Fruit fly (Drosophila melanogaster): ENCODE data around the gene CG11977.

Gene CG11977

dm6 chr3R:8979850-8980775 lies 17.4 kb upstream of the CG11977 start (continued):
- TF ChIP-seq tin (GFP tag; optimal IDR thresholded peaks at IDR 0.05) = no peak
- TF ChIP-seq sens (GFP tag) = peak; percentile 53
- peak; percentile 16 for TF ChIP-seq Hmr (GFP tag; optimal IDR thresholded peaks at IDR 0.05)
- TF ChIP-seq insv (GFP tag; optimal IDR thresholded peaks at IDR 0.05) = peak in 1 of 2 experiments; percentile 3
- TF ChIP-seq disco-r (GFP tag; optimal IDR thresholded peaks at IDR 0.05) = no peak
- no peak for TF ChIP-seq sqz (GFP tag; optimal IDR thresholded peaks at IDR 0.05)
- TF ChIP-seq CG12391 (tag; optimal IDR thresholded peaks at IDR 0.05) = peak; percentile 3
- TF ChIP-seq nom (GFP tag; optimal IDR thresholded peaks at IDR 0.05) = peak; percentile 86
- TF ChIP-seq Med (GFP tag) = peak; percentile 57
- TF ChIP-seq CG6765 (GFP tag; optimal IDR thresholded peaks at IDR 0.05) = peak; percentile 2
- TF ChIP-seq Vsx1 (GFP tag; optimal IDR thresholded peaks at IDR 0.05) = peak; percentile 53
- peak in 1 of 2 experiments; percentile 30 for TF ChIP-seq chif (GFP tag; optimal IDR thresholded peaks at IDR 0.05)
- no peak for TF ChIP-seq Aef1 (GFP tag; IDR thresholded peaks at IDR 0.05)
- TF ChIP-seq Deaf1 (tag; optimal IDR thresholded peaks at IDR 0.05) = no peak
- TF ChIP-seq CG17568 (GFP tag; optimal IDR thresholded peaks at IDR 0.05) = peak; percentile 2
- TF ChIP-seq ems (GFP tag; optimal IDR thresholded peaks at IDR 0.05) = peak; percentile 2
- 0 out of 2 replicates have a peak, but pooled peaks have one; percentile 15 for TF ChIP-seq CG3847 (GFP tag; IDR thresholded peaks at IDR 0.05)
- TF ChIP-seq Dp (GFP tag; optimal IDR thresholded peaks at IDR 0.05) = peak; percentile 97
- TF ChIP-seq BtbVII (GFP tag; optimal IDR thresholded peaks at IDR 0.05) = peak; percentile 0
- peak; percentile 8 for TF ChIP-seq pum (GFP tag; optimal IDR thresholded peaks at IDR 0.05)
- TF ChIP-seq Mrtf (GFP tag; IDR thresholded peaks at IDR 0.05) = no peak
- peak; percentile 27 for TF ChIP-seq trem (tag; optimal IDR thresholded peaks at IDR 0.05)
- TF ChIP-seq CG17912 (GFP tag; optimal IDR thresholded peaks at IDR 0.05) = peak; percentile 27
- peak; percentile 1 for TF ChIP-seq Dad (GFP tag; optimal IDR thresholded peaks at IDR 0.05)
- peak; percentile 2 for TF ChIP-seq CG2120 (GFP tag; optimal IDR thresholded peaks at IDR 0.05)
- peak; percentile 28 for TF ChIP-seq CG15269 (tag; optimal IDR thresholded peaks at IDR 0.05)
- peak; percentile 14 for TF ChIP-seq Atf-2 (GFP tag; optimal IDR thresholded peaks at IDR 0.05)
- no peak for TF ChIP-seq bcd (GFP tag; optimal IDR thresholded peaks at IDR 0.05)
- TF ChIP-seq wdn (GFP tag; IDR thresholded peaks at IDR 0.05) = no peak
- TF ChIP-seq CG17186 (GFP tag; optimal IDR thresholded peaks at IDR 0.05) = peak; percentile 33
- peak; percentile 56; the same call in 2 of the 3 replicates for TF ChIP-seq CG7963 (GFP tag; IDR thresholded peaks at IDR 0.05; ENCODE audit: partially characterized antibody)
- TF ChIP-seq dpn (GFP tag; optimal IDR thresholded peaks at IDR 0.05) = peak in 1 of 2 experiments; percentile 28
- TF ChIP-seq CG11456 (GFP tag; IDR thresholded peaks at IDR 0.05) = 0 out of 3 replicates have a peak, but pooled peaks have one; percentile 23
- peak; percentile 85 for TF ChIP-seq CG42726 (GFP tag; IDR thresholded peaks at IDR 0.05; ENCODE audit: partially characterized antibody)
- TF ChIP-seq CG6854 (GFP tag; optimal IDR thresholded peaks at IDR 0.05) = peak; percentile 56
- TF ChIP-seq Eip74EF (GFP tag; optimal IDR thresholded peaks at IDR 0.05) = peak in 1 of 2 experiments; percentile 22
- TF ChIP-seq exex (tag; optimal IDR thresholded peaks at IDR 0.05) = peak; percentile 43
- peak; percentile 80 for TF ChIP-seq amos (GFP tag; IDR thresholded peaks at IDR 0.05; ENCODE audit: partially characterized antibody)
- TF ChIP-seq fd102C (GFP tag; optimal IDR thresholded peaks at IDR 0.05) = no peak
- no peak for TF ChIP-seq Sox102F (GFP tag; optimal IDR thresholded peaks at IDR 0.05)
- 0 out of 2 replicates have a peak, but pooled peaks have one; percentile 22 for TF ChIP-seq nerfin-2 (GFP tag; IDR thresholded peaks at IDR 0.05; ENCODE audit: partially characterized antibody)
- peak; percentile 36; the same call in 1 of the 2 replicates for TF ChIP-seq inv (GFP tag; IDR thresholded peaks at IDR 0.05; ENCODE audit: partially characterized antibody)
- peak; percentile 6 for TF ChIP-seq CG12155 (GFP tag; optimal IDR thresholded peaks at IDR 0.05)
- TF ChIP-seq phol (tag; optimal IDR thresholded peaks at IDR 0.05) = peak; percentile 16
- TF ChIP-seq Bgb (GFP tag; IDR thresholded peaks at IDR 0.05; ENCODE audit: partially characterized antibody) = peak; percentile 84
- TF ChIP-seq B-H1 (GFP tag; IDR thresholded peaks at IDR 0.05) = 0 out of 3 replicates have a peak, but pooled peaks have one; percentile 12
